In genomic region chr3R:16353195-16353594, dm6 we compare ENCODE assay signal across 1 fruit fly cellular context.
TF ChIP-seq lines count a peak whose summit lies in the region.

No protein-coding gene starts in this region.

TF ChIP-seq in whole organism, embryonic, 481 proteins besides CTCF, POLR2A, EP300 and RAD21 (continued from another document):
- peak; percentile 25; the same call in 1 of the 2 replicates for TF ChIP-seq CG32532 (GFP tag; IDR thresholded peaks at IDR 0.05; lab: Robert Waterston, UW)
- TF ChIP-seq Meics (GFP tag; optimal IDR thresholded peaks at IDR 0.05; lab: Kevin White, UChicago): peak; percentile 82
- TF ChIP-seq Med (GFP tag; lab: Kevin White, UChicago): peak; percentile 80
- TF ChIP-seq exex (tag; optimal IDR thresholded peaks at IDR 0.05; lab: Kevin White, UChicago): no peak
- peak; percentile 12 for TF ChIP-seq CG13894 (tag; optimal IDR thresholded peaks at IDR 0.05; lab: Kevin White, UChicago)
- no peak for TF ChIP-seq pb (GFP tag; optimal IDR thresholded peaks at IDR 0.05; lab: Kevin White, UChicago)
